Worm (Caenorhabditis elegans): ENCODE measurements around the gene madf-5.

Gene madf-5

DNA sequence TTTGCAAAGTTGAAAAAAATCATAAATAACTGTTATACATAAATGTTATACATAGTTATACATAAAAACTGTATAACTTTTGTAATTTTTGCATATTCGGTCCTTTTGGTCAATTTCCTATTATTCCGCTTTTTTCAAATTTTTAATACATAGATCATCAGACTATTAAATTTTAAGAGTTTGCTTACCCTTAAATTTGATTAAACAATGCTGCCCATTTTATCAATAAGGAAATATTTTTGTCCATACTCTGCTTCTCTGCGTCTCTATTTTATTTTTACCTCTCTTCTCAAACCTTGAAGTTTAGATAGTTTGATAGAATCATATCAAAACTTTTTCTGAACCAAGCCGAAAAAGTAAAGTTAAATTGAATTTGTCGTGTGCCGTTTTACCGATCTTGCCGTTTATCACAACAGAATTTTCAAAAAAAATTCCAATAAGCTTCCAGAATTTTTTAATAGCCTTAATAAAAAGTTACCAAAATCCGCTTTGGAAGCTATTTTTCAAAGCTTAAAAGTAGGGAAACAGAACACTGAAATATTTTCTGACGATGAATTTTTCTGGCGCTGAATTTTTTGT, 26.0 kb downstream of the madf-5 start:
- no peak for TF ChIP-seq atf-7 (tag; optimal IDR thresholded peaks at IDR 0.05)
- TF ChIP-seq ama-1 (optimal IDR thresholded peaks at IDR 0.05) = peak; percentile 72
- no peak for TF ChIP-seq ama-1 (GFP tag; optimal IDR thresholded peaks at IDR 0.05)
- peak; percentile 20; the same call in 1 of the 2 replicates for TF ChIP-seq hmg-1.2 (GFP tag; IDR thresholded peaks at IDR 0.05)

DNA sequence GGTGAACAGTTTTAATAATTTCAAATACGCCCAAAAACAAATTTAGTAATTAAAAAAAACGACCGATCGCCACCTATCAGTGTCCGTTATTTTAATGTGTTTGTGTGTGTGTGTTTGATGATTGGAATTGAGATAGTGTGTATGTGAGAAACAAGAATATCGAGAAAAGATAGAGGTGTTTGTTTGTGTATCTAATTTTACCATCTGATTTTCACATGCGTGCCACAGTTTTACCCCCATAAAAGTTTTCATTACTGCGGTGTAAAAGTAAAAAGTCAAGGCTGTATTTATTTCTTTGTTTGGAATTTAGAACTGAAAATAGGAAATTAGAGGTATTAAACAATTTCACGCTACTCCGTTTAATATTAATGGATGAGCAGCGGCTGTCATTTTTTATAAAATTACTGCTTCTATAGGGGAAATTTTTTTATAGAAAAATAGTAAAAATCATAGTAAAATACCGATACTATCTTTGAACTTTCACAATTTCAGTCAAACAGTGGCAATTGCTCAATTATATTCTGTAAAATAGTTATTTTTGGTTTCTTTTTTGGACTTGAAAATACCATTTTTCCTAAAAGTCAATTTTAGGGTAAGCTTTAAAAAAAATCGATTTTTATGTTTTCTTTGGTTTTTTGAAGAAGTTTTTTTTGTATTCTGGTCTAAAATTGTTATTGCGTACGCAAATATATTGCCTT, 26.7 kb downstream of the madf-5 start:
- no peak for TF ChIP-seq attf-5 (GFP tag; optimal IDR thresholded peaks at IDR 0.05)
- TF ChIP-seq lsy-27 (tag; optimal IDR thresholded peaks at IDR 0.05; ENCODE audit: borderline replicate concordance, insufficient read depth) = no peak
- TF ChIP-seq ama-1 (optimal IDR thresholded peaks at IDR 0.05) = peak; percentile 36
- TF ChIP-seq ama-1 (GFP tag; optimal IDR thresholded peaks at IDR 0.05) = no peak
- no peak for TF ChIP-seq tbp1 (GFP tag; optimal IDR thresholded peaks at IDR 0.05)
- TF ChIP-seq nhr-80 (tag; optimal IDR thresholded peaks at IDR 0.05) = peak; percentile 16
- TF ChIP-seq nfya-1 (tag; optimal IDR thresholded peaks at IDR 0.05; ENCODE audit: borderline replicate concordance, insufficient read depth) = no peak
- no peak for TF ChIP-seq egl-44 (GFP tag; IDR thresholded peaks at IDR 0.05)
- no peak for TF ChIP-seq hmg-1.2 (GFP tag; IDR thresholded peaks at IDR 0.05)
- TF ChIP-seq zfh-2 (GFP tag; conservative IDR thresholded peaks at IDR 0.05) = no peak
- TF ChIP-seq zim-3 (tag; optimal IDR thresholded peaks at IDR 0.05) = no peak
- TF ChIP-seq B0019.2 (GFP tag; conservative IDR thresholded peaks at IDR 0.05) = no peak
- TF ChIP-seq cebp-2 (GFP tag; IDR thresholded peaks at IDR 0.05) = no peak
- 0 out of 2 replicates have a peak, but pooled peaks have one; percentile 14 for TF ChIP-seq pbrm-1 (GFP tag; IDR thresholded peaks at IDR 0.05)
- TF ChIP-seq chd-7 (tag; optimal IDR thresholded peaks at IDR 0.05) = peak; percentile 1
- no peak for TF ChIP-seq B0261.1 (tag; optimal IDR thresholded peaks at IDR 0.05)
- TF ChIP-seq ztf-3 (GFP tag; optimal IDR thresholded peaks at IDR 0.05) = peak; percentile 32
- no peak for TF ChIP-seq madf-10 (tag; optimal IDR thresholded peaks at IDR 0.05)
- TF ChIP-seq rec-8 (tag; optimal IDR thresholded peaks at IDR 0.05) = no peak
- TF ChIP-seq F39B2.1 (GFP tag; IDR thresholded peaks at IDR 0.05) = no peak
- TF ChIP-seq T26A5.8 (tag; optimal IDR thresholded peaks at IDR 0.05) = no peak
- no peak for TF ChIP-seq Y67H2A.10 (GFP tag; conservative IDR thresholded peaks at IDR 0.05)
- TF ChIP-seq nhr-90 (tag; optimal IDR thresholded peaks at IDR 0.05) = no peak
- TF ChIP-seq snpc-1.3 (tag; optimal IDR thresholded peaks at IDR 0.05; ENCODE audit: insufficient read depth) = no peak
- no peak for TF ChIP-seq lin-35 (GFP tag; optimal IDR thresholded peaks at IDR 0.05)
- TF ChIP-seq ceh-27 (GFP tag; optimal IDR thresholded peaks at IDR 0.05) = no peak
- TF ChIP-seq tlf-1 (GFP tag; optimal IDR thresholded peaks at IDR 0.05) = no peak
- TF ChIP-seq fkh-3 (tag; optimal IDR thresholded peaks at IDR 0.05) = no peak
- TF ChIP-seq bed-1 (GFP tag; IDR thresholded peaks at IDR 0.05) = no peak
- TF ChIP-seq F33H1.4 (GFP tag; IDR thresholded peaks at IDR 0.05) = no peak
- TF ChIP-seq dox-1 (GFP tag; IDR thresholded peaks at IDR 0.05) = no peak
- TF ChIP-seq attf-3 (GFP tag; conservative IDR thresholded peaks at IDR 0.05) = no peak

ce11 chrII:14600852-14601313, 27.5 kb downstream of the madf-5 start, which contains the start of gene tps-2:
Gene tps-2, plus strand, starts transcription at chrII:14600902.
- TF ChIP-seq tbx-9 (tag; optimal IDR thresholded peaks at IDR 0.05; ENCODE audit: borderline replicate concordance) (no peak), rcor-1 (GFP tag; IDR thresholded peaks at IDR 0.05) (no peak), ztf-25 (GFP tag; IDR thresholded peaks at IDR 0.05) (no peak), let-607 (tag; optimal IDR thresholded peaks at IDR 0.05) (peak in 1 of 2 experiments; percentile 6), dox-1 (GFP tag; IDR thresholded peaks at IDR 0.05) (0 out of 2 replicates have a peak, but pooled peaks have one; percentile 4), nfya-2 (GFP tag; IDR thresholded peaks at IDR 0.05) (no peak), mel-28 (tag; optimal IDR thresholded peaks at IDR 0.05; ENCODE audit: borderline replicate concordance) (no peak), B0019.2 (GFP tag; conservative IDR thresholded peaks at IDR 0.05) (no peak), ztf-6 (GFP tag; IDR thresholded peaks at IDR 0.05) (no peak), ama-1 (optimal IDR thresholded peaks at IDR 0.05) (peak; percentile 84), ama-1 (GFP tag; optimal IDR thresholded peaks at IDR 0.05) (no peak)
